Worm (Caenorhabditis elegans) whole organism, L1 larva: ENCODE results near the gene cox-6C.

ENCODE experiments used
- ceh-63 ChIP-seq: fragments of 200-800 bp; sonication (Bioruptor generic); optimal IDR thresholded peaks from 2 replicates; lab custom pipeline; 2018; ENCODE audit warnings: mild to moderate bottlenecking, missing genetic modification characterization, missing compliant biosample characterization
- egl-27 ChIP-seq, 2 experiments: fragments of 150-350 bp in 1 of 2; sonication (generic microtip); optimal IDR thresholded peaks; 3 replicates each; lab custom pipeline; 2017 to 2018; ENCODE audit warnings: missing biosample characterization in 2 of 2, missing genetic modification characterization in 2 of 2, missing genetic modification reagents in 2 of 2
- mep-1 ChIP-seq: fragments of 150-350 bp; optimal IDR thresholded peaks from 2 replicates; lab custom pipeline; 2014; ENCODE audit warnings: missing biosample characterization, missing genetic modification characterization
- nhr-11 ChIP-seq: fragments of 150-350 bp; optimal IDR thresholded peaks from 2 replicates; lab custom pipeline; 2014; ENCODE audit warnings: missing biosample characterization, missing genetic modification characterization
- nhr-77 ChIP-seq: fragments of 150-350 bp; optimal IDR thresholded peaks from 2 replicates; lab custom pipeline; 2014; ENCODE audit warnings: missing biosample characterization, missing genetic modification characterization
- nhr-85 ChIP-seq: sonication (generic microtip); peaks from one replicate; lab custom pipeline; 2016; ENCODE audit warnings: missing genetic modification characterization, inconsistent platforms, missing compliant biosample characterization
- pqm-1 ChIP-seq: sonication (generic microtip); optimal IDR thresholded peaks from 3 replicates; lab custom pipeline; 2017; ENCODE audit warnings: missing biosample characterization, missing genetic modification characterization
- skn-1 ChIP-seq: fragments of 150-350 bp; optimal IDR thresholded peaks from 2 replicates; lab custom pipeline; 2014; ENCODE audit warnings: missing biosample characterization, missing genetic modification characterization
- unc-130 ChIP-seq: fragments of 150-350 bp; optimal IDR thresholded peaks from 2 replicates; lab custom pipeline; 2017; ENCODE audit warnings: missing biosample characterization, missing genetic modification characterization, inconsistent platforms
- unc-62 ChIP-seq: fragments of 150-350 bp; optimal IDR thresholded peaks from 2 replicates; lab custom pipeline; 2014; ENCODE audit warnings: missing biosample characterization, missing genetic modification reagents, missing genetic modification characterization
- zag-1 ChIP-seq: fragments of 150-350 bp; optimal IDR thresholded peaks from 2 replicates; lab custom pipeline; 2014; ENCODE audit warnings: missing biosample characterization, missing genetic modification characterization
- ztf-11 ChIP-seq, 2 experiments: sonication (generic microtip); optimal IDR thresholded peaks; 2 replicates each; lab custom pipeline; 2016 to 2017; ENCODE audit warnings: missing genetic modification characterization in 2 of 2, missing biosample characterization in 1 of 2, missing compliant biosample characterization in 1 of 2

- TF ChIP-seq nhr-11 (tag; lab: Kevin White, UChicago) (no peak), unc-62 (GFP tag; lab: Kevin White, UChicago) (no peak), nhr-77 (tag; lab: Kevin White, UChicago) (peak; percentile 52), unc-130 (peak; percentile 74), ztf-11 (tag; optimal IDR thresholded peaks at IDR 0.05; lab: Kevin White, UChicago) (peak in 1 of 2 experiments; percentile 34), ceh-63 (GFP tag; lab: Kevin White, UChicago) (no peak), egl-27 (tag; optimal IDR thresholded peaks at IDR 0.05; lab: Kevin White, UChicago) (no peak), zag-1 (tag; lab: Kevin White, UChicago) (no peak), nhr-85 (tag; lab: Kevin White, UChicago) (no peak), pqm-1 (tag; lab: Kevin White, UChicago) (no peak), mep-1 (peak; percentile 63), skn-1 (tag; lab: Kevin White, UChicago) (peak; percentile 54)
Measured at ce11 chrIV:143807-144371, 17.4 kb downstream of the cox-6C start.
